Worm (Caenorhabditis elegans): ENCODE measurements around the gene T19C3.7.
A peak's percentile ranks its signal among the peaks of the same experiment; 100 is the strongest.

The T19C3.7 gene

ce11 chrIII:636067-636466 is at the start of gene T19C3.7:
T19C3.7 (minus strand) TSS chrIII:636167.
- no peak for TF ChIP-seq unc-62 (GFP tag; optimal IDR thresholded peaks at IDR 0.05)
- TF ChIP-seq mml-1 (tag; optimal IDR thresholded peaks at IDR 0.05) = no peak
- TF ChIP-seq ceh-28 (tag; optimal IDR thresholded peaks at IDR 0.05) = no peak
- TF ChIP-seq egl-27 (tag; optimal IDR thresholded peaks at IDR 0.05) = no peak
- TF ChIP-seq ceh-82 (tag; optimal IDR thresholded peaks at IDR 0.05) = no peak
- TF ChIP-seq nhr-25 (tag; optimal IDR thresholded peaks at IDR 0.05) = no peak
- no peak for TF ChIP-seq ztf-4 (tag; optimal IDR thresholded peaks at IDR 0.05)
- TF ChIP-seq pqm-1 (tag; optimal IDR thresholded peaks at IDR 0.05) = no peak
- TF ChIP-seq elt-2 (tag; optimal IDR thresholded peaks at IDR 0.05) = no peak
- TF ChIP-seq nhr-67 (tag; optimal IDR thresholded peaks at IDR 0.05) = no peak
- TF ChIP-seq eor-1 (tag; optimal IDR thresholded peaks at IDR 0.05) = no peak

ce11 chrIII:683318-683717 is 47.4 kb upstream of the T19C3.7 start, which contains the start of gene W02B3.4:
W02B3.4 (minus strand) TSS chrIII:683418.
- TF ChIP-seq elt-2 (tag; optimal IDR thresholded peaks at IDR 0.05) (no peak), zag-1 (tag; optimal IDR thresholded peaks at IDR 0.05) (no peak), nhr-43 (tag; optimal IDR thresholded peaks at IDR 0.05; ENCODE audit: poor library complexity, severe bottlenecking) (no peak), R02D3.7 (tag; optimal IDR thresholded peaks at IDR 0.05) (no peak), tbx-2 (tag; optimal IDR thresholded peaks at IDR 0.05) (no peak), ceh-9 (tag; optimal IDR thresholded peaks at IDR 0.05) (no peak), nhr-67 (tag; optimal IDR thresholded peaks at IDR 0.05) (no peak), ztf-4 (tag; optimal IDR thresholded peaks at IDR 0.05) (no peak)

- TF ChIP-seq nhr-67 (tag; optimal IDR thresholded peaks at IDR 0.05) (no peak), lsy-12 (tag; optimal IDR thresholded peaks at IDR 0.05) (no peak), elt-3 (tag; optimal IDR thresholded peaks at IDR 0.05) (no peak), eor-1 (tag; optimal IDR thresholded peaks at IDR 0.05) (no peak), sea-2 (GFP tag; optimal IDR thresholded peaks at IDR 0.05) (no peak)
These were observed 39.9 kb upstream of the T19C3.7 start, which contains the start of gene grk-2 for ce11 chrIII:675822-676221. grk-2 (plus strand) TSS chrIII:676122.

- TF ChIP-seq hmg-11 (tag; optimal IDR thresholded peaks at IDR 0.05) (peak; percentile 39), lsy-12 (tag; optimal IDR thresholded peaks at IDR 0.05) (no peak), fos-1 (tag; optimal IDR thresholded peaks at IDR 0.05) (no peak), fkh-10 (GFP tag; optimal IDR thresholded peaks at IDR 0.05) (peak; percentile 82), nfya-1 (tag; optimal IDR thresholded peaks at IDR 0.05; ENCODE audit: insufficient read depth) (peak; percentile 40)
These were observed 39.4 kb upstream of the T19C3.7 start for ce11 chrIII:675413-675812.

ce11 chrIII:670994-671393 is 35.0 kb upstream of the T19C3.7 start:
- no peak for TF ChIP-seq ceh-82 (tag; optimal IDR thresholded peaks at IDR 0.05)
- TF ChIP-seq lin-39 (tag; optimal IDR thresholded peaks at IDR 0.05) = peak; percentile 91
- no peak for TF ChIP-seq nhr-77 (tag; optimal IDR thresholded peaks at IDR 0.05)
- TF ChIP-seq ceh-16 (tag; optimal IDR thresholded peaks at IDR 0.05) = no peak
- no peak for TF ChIP-seq ztf-4 (tag; optimal IDR thresholded peaks at IDR 0.05)
- peak; percentile 24 for TF ChIP-seq ceh-28 (tag; optimal IDR thresholded peaks at IDR 0.05)
- TF ChIP-seq nhr-11 (tag; optimal IDR thresholded peaks at IDR 0.05) = no peak
- peak; percentile 85 for TF ChIP-seq nfya-1 (tag; optimal IDR thresholded peaks at IDR 0.05; ENCODE audit: insufficient read depth)
- peak; percentile 75 for TF ChIP-seq hmg-11 (tag; optimal IDR thresholded peaks at IDR 0.05)
- TF ChIP-seq zag-1 (tag; optimal IDR thresholded peaks at IDR 0.05) = no peak
- peak; percentile 89 for TF ChIP-seq fkh-10 (GFP tag; optimal IDR thresholded peaks at IDR 0.05)
- TF ChIP-seq ama-1 (optimal IDR thresholded peaks at IDR 0.05) = no peak
- TF ChIP-seq jun-1 (tag; optimal IDR thresholded peaks at IDR 0.05) = no peak
- no peak for TF ChIP-seq mml-1 (tag; optimal IDR thresholded peaks at IDR 0.05)
- TF ChIP-seq tbx-2 (tag; optimal IDR thresholded peaks at IDR 0.05) = peak; percentile 36
- no peak for TF ChIP-seq nhr-67 (tag; optimal IDR thresholded peaks at IDR 0.05)
- TF ChIP-seq snpc-4 (tag; optimal IDR thresholded peaks at IDR 0.05) = no peak
- peak; percentile 19 for TF ChIP-seq lin-15B (tag; optimal IDR thresholded peaks at IDR 0.05)
- TF ChIP-seq elt-3 (tag; optimal IDR thresholded peaks at IDR 0.05) = no peak
- TF ChIP-seq lsy-12 (tag; optimal IDR thresholded peaks at IDR 0.05) = peak; percentile 29
- TF ChIP-seq unc-39 (tag; optimal IDR thresholded peaks at IDR 0.05) = no peak
